Worm (Caenorhabditis elegans) whole organism, L4 larva: Measurements from ENCODE around the gene gst-41.
A peak's percentile ranks its signal among the peaks of the same experiment; 100 is the strongest.

ENCODE experiments used
- F26F4.8 ChIP-seq: fragments of 200-800 bp; sonication (Bioruptor generic); conservative IDR thresholded peaks from 2 replicates; pipeline ENCODE4 v1.3.6; 2022; ENCODE audit warnings: missing genetic modification characterization, missing compliant biosample characterization
- F37D6.2 ChIP-seq: sonication (generic microtip); optimal IDR thresholded peaks from 2 replicates; lab custom pipeline; 2016; ENCODE audit warnings: mild to moderate bottlenecking, missing genetic modification characterization, missing compliant biosample characterization
- T20F7.1 ChIP-seq: fragments of 200-800 bp; sonication (Bioruptor generic); optimal IDR thresholded peaks from 2 replicates; lab custom pipeline; 2018; ENCODE audit warnings: mild to moderate bottlenecking, missing genetic modification characterization, missing compliant biosample characterization
- Y105C5A.15 ChIP-seq: fragments of 200-800 bp; sonication (Bioruptor generic); IDR thresholded peaks from 2 replicates; pipeline ENCODE4 v1.3.6; 2022; ENCODE audit warnings: missing genetic modification characterization, missing compliant biosample characterization
- Y5F2A.4 ChIP-seq: fragments of 200-800 bp; sonication (Bioruptor generic); optimal IDR thresholded peaks from 2 replicates; lab custom pipeline; 2018; ENCODE audit warnings: mild to moderate bottlenecking, missing genetic modification characterization, missing compliant biosample characterization
- arid-1 ChIP-seq: fragments of 200-800 bp; sonication (Bioruptor generic); conservative IDR thresholded peaks from 2 replicates; pipeline ENCODE4 v1.3.6; 2022; ENCODE audit warnings: missing genetic modification reagents, missing genetic modification characterization, missing compliant biosample characterization
- ceh-28 ChIP-seq: fragments of 150-350 bp; optimal IDR thresholded peaks from 2 replicates; lab custom pipeline; 2014; ENCODE audit warnings: missing biosample characterization, missing genetic modification reagents, missing genetic modification characterization
- ceh-44 ChIP-seq: fragments of 200-800 bp; sonication (Bioruptor generic); IDR thresholded peaks from 2 replicates; pipeline ENCODE4 v1.3.6; 2022; ENCODE audit warnings: missing genetic modification reagents, missing genetic modification characterization, missing compliant biosample characterization
- ctbp-1 ChIP-seq: fragments of 200-800 bp; sonication (Bioruptor generic); IDR thresholded peaks from 2 replicates; pipeline ENCODE4 v1.3.6; 2022; ENCODE audit warnings: missing genetic modification reagents, missing genetic modification characterization, missing compliant biosample characterization
- daf-12 ChIP-seq: fragments of 150-350 bp; optimal IDR thresholded peaks from 2 replicates; lab custom pipeline; 2014; ENCODE audit warnings: missing biosample characterization, missing genetic modification reagents, missing genetic modification characterization
- daf-16 ChIP-seq, 3 experiments: sonication (generic microtip); optimal IDR thresholded peaks; 2 replicates each; lab custom pipeline; 2016 to 2017; ENCODE audit warnings: missing genetic modification characterization in 3 of 3, missing genetic modification reagents in 3 of 3, mild to moderate bottlenecking in 2 of 3, missing compliant biosample characterization in 2 of 3, missing biosample characterization in 1 of 3, moderate library complexity in 1 of 3
- dmd-6 ChIP-seq: fragments of 200-800 bp; sonication (Bioruptor generic); IDR thresholded peaks from 2 replicates; pipeline ENCODE4 v1.3.6; 2022; ENCODE audit warnings: missing genetic modification reagents, missing genetic modification characterization, missing compliant biosample characterization
- dpl-1 ChIP-seq: fragments of 150-350 bp; optimal IDR thresholded peaks from 2 replicates; lab custom pipeline; 2014; ENCODE audit warnings: missing biosample characterization, missing genetic modification reagents, missing genetic modification characterization
- egl-43 ChIP-seq: fragments of 200-800 bp; sonication (Bioruptor generic); IDR thresholded peaks from 2 replicates; pipeline ENCODE4 v1.3.6; 2022; ENCODE audit warnings: missing genetic modification reagents, missing genetic modification characterization, missing compliant biosample characterization
- gei-8 ChIP-seq: fragments of 200-800 bp; sonication (Bioruptor generic); optimal IDR thresholded peaks from 2 replicates; lab custom pipeline; 2018; ENCODE audit warnings: mild to moderate bottlenecking, missing genetic modification characterization, missing compliant biosample characterization
- hlh-11 ChIP-seq: fragments of 200-800 bp; sonication (Bioruptor generic); optimal IDR thresholded peaks from 2 replicates; lab custom pipeline; 2018; ENCODE audit warnings: mild to moderate bottlenecking, missing genetic modification characterization, missing compliant biosample characterization
- jun-1 ChIP-seq: fragments of 150-350 bp; optimal IDR thresholded peaks from 2 replicates; lab custom pipeline; 2014; ENCODE audit warnings: missing biosample characterization, missing genetic modification reagents, missing genetic modification characterization
- lim-7 ChIP-seq: fragments of 200-800 bp; sonication (Bioruptor generic); IDR thresholded peaks from 2 replicates; pipeline ENCODE4 v1.3.6; 2022; ENCODE audit warnings: missing genetic modification characterization, missing compliant biosample characterization
- lin-13 ChIP-seq: fragments of 150-350 bp; optimal IDR thresholded peaks from 2 replicates; lab custom pipeline; 2014; ENCODE audit warnings: missing biosample characterization, missing genetic modification reagents, missing genetic modification characterization
- lin-29 ChIP-seq: fragments of 200-800 bp; sonication (Bioruptor generic); IDR thresholded peaks from 2 replicates; pipeline ENCODE4 v1.3.6; 2022; ENCODE audit warnings: missing genetic modification reagents, missing genetic modification characterization, missing compliant biosample characterization
- lsy-2 ChIP-seq, 2 experiments: fragments of 150-350 bp in 1 of 2; sonication (generic microtip) in 1 of 2; optimal IDR thresholded peaks; 2 replicates each; lab custom pipeline; 2014 to 2017; ENCODE audit warnings: missing biosample characterization in 2 of 2, missing genetic modification characterization in 2 of 2
- madf-9 ChIP-seq: fragments of 200-800 bp; sonication (Bioruptor generic); conservative IDR thresholded peaks from 2 replicates; pipeline ENCODE4 v1.3.6; 2022; ENCODE audit warnings: missing genetic modification reagents, missing genetic modification characterization, missing compliant biosample characterization
- nhr-237 ChIP-seq: sonication (generic microtip); optimal IDR thresholded peaks from 2 replicates; lab custom pipeline; 2017; ENCODE audit warnings: missing biosample characterization, missing genetic modification characterization
- nhr-28 ChIP-seq: fragments of 150-350 bp; optimal IDR thresholded peaks from 2 replicates; lab custom pipeline; 2014; ENCODE audit warnings: missing biosample characterization, missing genetic modification characterization
- nhr-77 ChIP-seq: fragments of 150-350 bp; optimal IDR thresholded peaks from 2 replicates; lab custom pipeline; 2014; ENCODE audit warnings: missing biosample characterization, missing genetic modification characterization
- pqm-1 ChIP-seq: sonication (generic microtip); optimal IDR thresholded peaks from 2 replicates; lab custom pipeline; 2017; ENCODE audit warnings: missing biosample characterization, missing genetic modification characterization
- sdz-12 ChIP-seq: fragments of 200-800 bp; sonication (Bioruptor generic); optimal IDR thresholded peaks from 2 replicates; lab custom pipeline; 2018; ENCODE audit warnings: mild to moderate bottlenecking, missing genetic modification characterization, missing compliant biosample characterization
- snpc-4 ChIP-seq: fragments of 150-350 bp; optimal IDR thresholded peaks from 2 replicates; lab custom pipeline; 2014; ENCODE audit warnings: missing biosample characterization, missing genetic modification characterization
- unc-130 ChIP-seq: sonication (generic microtip); optimal IDR thresholded peaks from 2 replicates; lab custom pipeline; 2016; ENCODE audit warnings: missing genetic modification reagents, missing genetic modification characterization, missing compliant biosample characterization
- unc-39 ChIP-seq: sonication (generic microtip); optimal IDR thresholded peaks from 2 replicates; lab custom pipeline; 2017; ENCODE audit warnings: missing biosample characterization, missing genetic modification characterization
- unc-62 ChIP-seq, 3 experiments: fragments of 150-350 bp in 1 of 3; sonication (generic microtip); optimal IDR thresholded peaks in 2 of 3; peaks in 1 of 3; 1 replicate in 1 of 3; 2 replicates in 2 of 3; lab custom pipeline; 2014 to 2017; ENCODE audit warnings: missing biosample characterization in 3 of 3, missing genetic modification characterization in 3 of 3, missing genetic modification reagents in 3 of 3, missing genotype in 1 of 3
- ztf-7 ChIP-seq: fragments of 150-350 bp; optimal IDR thresholded peaks from 2 replicates; lab custom pipeline; 2014; ENCODE audit warnings: missing biosample characterization, missing genetic modification characterization

The gst-41 gene

DNA sequence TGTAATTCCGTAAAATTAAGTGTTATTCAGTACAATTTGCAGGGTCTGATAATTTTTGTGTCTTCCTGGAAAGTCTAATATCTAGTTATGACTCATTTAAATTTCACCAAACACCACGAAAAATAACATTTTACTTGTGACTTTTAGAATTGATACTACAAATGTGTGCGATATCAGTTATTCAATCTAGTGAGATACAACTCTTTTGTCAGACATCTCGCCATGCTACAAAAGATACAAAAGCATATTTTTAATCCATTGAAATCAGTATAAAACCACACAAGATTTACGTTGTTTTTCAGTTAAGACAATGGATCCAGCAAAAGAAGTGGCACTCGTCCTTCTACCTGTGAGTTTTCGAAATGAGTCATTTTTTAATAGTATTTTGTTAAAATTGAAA, 25.0 kb downstream of the gst-41 start, which contains the start of gene srx-56:
srx-56 (plus strand) TSS at position 301 of the 400 bp plus-strand sequence.
- peak in 1 of 2 experiments; percentile 20 for TF ChIP-seq unc-62 (GFP tag; optimal IDR thresholded peaks at IDR 0.05 in 1 of 2; lab: Kevin White, UChicago)
- no peak for TF ChIP-seq unc-62 (tag; optimal IDR thresholded peaks at IDR 0.05; lab: Kevin White, UChicago)
- no peak for TF ChIP-seq Y5F2A.4 (GFP tag; lab: Kevin White, UChicago)
- TF ChIP-seq ztf-7 (tag; lab: Kevin White, UChicago), result no peak
- TF ChIP-seq nhr-28 (tag; lab: Kevin White, UChicago), result no peak
- no peak for TF ChIP-seq sdz-12
- TF ChIP-seq arid-1 (GFP tag; lab: Robert Waterston, UW), result no peak
- TF ChIP-seq jun-1 (tag; lab: Kevin White, UChicago), result no peak

DNA sequence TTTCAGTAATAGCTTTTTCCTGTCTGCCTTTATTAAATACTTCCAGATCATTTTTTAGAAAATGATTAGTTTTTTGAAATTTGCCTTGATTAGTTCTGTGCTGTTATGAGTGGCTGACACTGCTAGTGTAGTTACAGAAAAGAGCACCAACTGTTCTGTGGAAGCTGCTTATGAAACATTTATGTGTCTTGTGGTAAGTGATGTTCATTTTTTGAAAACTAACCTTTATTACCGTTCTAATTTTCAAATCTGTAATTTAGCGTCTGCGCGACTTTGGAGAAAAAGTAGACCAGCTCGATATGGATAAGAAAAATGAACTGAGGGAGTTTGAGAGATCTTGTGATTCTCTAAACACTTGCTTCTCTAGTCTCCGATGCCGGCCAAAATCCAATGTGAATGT, 29.5 kb downstream of the gst-41 start, which contains the start of gene srj-14:
srj-14 (plus strand) TSS at position 131 of the 400 bp plus-strand sequence.
- peak in 1 of 2 experiments; percentile 93 for TF ChIP-seq unc-62 (GFP tag; optimal IDR thresholded peaks at IDR 0.05 in 1 of 2; lab: Kevin White, UChicago)
- no peak for TF ChIP-seq unc-62 (tag; optimal IDR thresholded peaks at IDR 0.05; lab: Kevin White, UChicago)
- no peak for TF ChIP-seq unc-130 (GFP tag; lab: Kevin White, UChicago)

ce11 chrV:7364951-7365350, 34.2 kb downstream of the gst-41 start, which contains the start of gene exc-13:
TSS of gene exc-13 (plus strand) at chrV:7365251.
- TF ChIP-seq daf-16 (GFP tag; optimal IDR thresholded peaks at IDR 0.05; lab: Kevin White, UChicago), result peak in 1 of 2 experiments; percentile 90
- no peak for TF ChIP-seq daf-16 (tag; optimal IDR thresholded peaks at IDR 0.05; lab: Kevin White, UChicago)
- TF ChIP-seq nhr-237 (tag; lab: Kevin White, UChicago), result no peak

ce11 chrV:7364059-7364458, 35.0 kb downstream of the gst-41 start, which contains the start of gene cyp-35A2:
TSS of gene cyp-35A2 (minus strand) at chrV:7364182.
- TF ChIP-seq lsy-2 (tag; optimal IDR thresholded peaks at IDR 0.05; lab: Kevin White, UChicago), result no peak
- TF ChIP-seq lin-13 (GFP tag; lab: Kevin White, UChicago), result no peak
- TF ChIP-seq hlh-11, result peak; percentile 53
- TF ChIP-seq ctbp-1 (GFP tag; lab: Robert Waterston, UW), result no peak
- no peak for TF ChIP-seq F26F4.8 (GFP tag; lab: Robert Waterston, UW)
- TF ChIP-seq dmd-6 (GFP tag; lab: Robert Waterston, UW), result peak; percentile 57; the same call in 1 of the 2 replicates
- TF ChIP-seq nhr-77 (tag; lab: Kevin White, UChicago), result no peak
- peak; percentile 71 for TF ChIP-seq nhr-28 (tag; lab: Kevin White, UChicago)
- no peak for TF ChIP-seq lin-29 (GFP tag; lab: Robert Waterston, UW)
- peak; percentile 52 for TF ChIP-seq pqm-1
- TF ChIP-seq F37D6.2 (tag; lab: Kevin White, UChicago), result no peak
- no peak for TF ChIP-seq daf-16 (GFP tag; optimal IDR thresholded peaks at IDR 0.05; lab: Kevin White, UChicago)
- TF ChIP-seq daf-16 (tag; optimal IDR thresholded peaks at IDR 0.05; lab: Kevin White, UChicago), result peak; percentile 91

DNA sequence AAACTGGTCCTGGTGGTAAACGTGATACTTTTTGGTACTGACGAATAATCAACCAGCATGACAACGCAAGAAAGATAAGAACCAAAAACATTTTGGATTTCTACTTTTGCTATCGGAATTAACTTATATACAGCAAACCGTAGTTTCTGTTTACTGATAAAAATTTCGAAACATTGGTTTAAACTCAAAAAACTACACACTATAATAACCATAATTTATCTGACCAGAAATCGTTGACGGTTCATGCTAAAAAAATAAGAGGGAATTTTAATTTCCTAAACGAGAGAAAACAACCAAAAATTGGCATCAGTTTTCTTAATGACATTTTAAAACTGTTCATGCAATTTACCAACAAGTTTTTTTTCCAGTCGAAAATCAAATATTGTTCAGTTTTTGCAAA, 37.4 kb downstream of the gst-41 start, which contains the start of gene cyp-35A1:
cyp-35A1 (minus strand) TSS at position 101 of the 400 bp plus-strand sequence.
- TF ChIP-seq ceh-44 (GFP tag; lab: Robert Waterston, UW) (no peak), daf-16 (GFP tag; optimal IDR thresholded peaks at IDR 0.05; lab: Kevin White, UChicago) (no peak), daf-16 (tag; optimal IDR thresholded peaks at IDR 0.05; lab: Kevin White, UChicago) (no peak), madf-9 (no peak), dpl-1 (GFP tag; lab: Kevin White, UChicago) (no peak), gei-8 (GFP tag; lab: Kevin White, UChicago) (no peak), snpc-4 (no peak), lsy-2 (tag; optimal IDR thresholded peaks at IDR 0.05; lab: Kevin White, UChicago) (no peak), Y105C5A.15 (GFP tag; lab: Robert Waterston, UW) (no peak), daf-12 (tag; lab: Kevin White, UChicago) (no peak), T20F7.1 (GFP tag; lab: Kevin White, UChicago) (no peak), lim-7 (GFP tag; lab: Robert Waterston, UW) (no peak), egl-43 (no peak), ceh-28 (tag; lab: Kevin White, UChicago) (no peak), unc-39 (tag; lab: Kevin White, UChicago) (no peak)
